1 fruit fly cellular context compared by ENCODE assay signal in the genomic region with DNA sequence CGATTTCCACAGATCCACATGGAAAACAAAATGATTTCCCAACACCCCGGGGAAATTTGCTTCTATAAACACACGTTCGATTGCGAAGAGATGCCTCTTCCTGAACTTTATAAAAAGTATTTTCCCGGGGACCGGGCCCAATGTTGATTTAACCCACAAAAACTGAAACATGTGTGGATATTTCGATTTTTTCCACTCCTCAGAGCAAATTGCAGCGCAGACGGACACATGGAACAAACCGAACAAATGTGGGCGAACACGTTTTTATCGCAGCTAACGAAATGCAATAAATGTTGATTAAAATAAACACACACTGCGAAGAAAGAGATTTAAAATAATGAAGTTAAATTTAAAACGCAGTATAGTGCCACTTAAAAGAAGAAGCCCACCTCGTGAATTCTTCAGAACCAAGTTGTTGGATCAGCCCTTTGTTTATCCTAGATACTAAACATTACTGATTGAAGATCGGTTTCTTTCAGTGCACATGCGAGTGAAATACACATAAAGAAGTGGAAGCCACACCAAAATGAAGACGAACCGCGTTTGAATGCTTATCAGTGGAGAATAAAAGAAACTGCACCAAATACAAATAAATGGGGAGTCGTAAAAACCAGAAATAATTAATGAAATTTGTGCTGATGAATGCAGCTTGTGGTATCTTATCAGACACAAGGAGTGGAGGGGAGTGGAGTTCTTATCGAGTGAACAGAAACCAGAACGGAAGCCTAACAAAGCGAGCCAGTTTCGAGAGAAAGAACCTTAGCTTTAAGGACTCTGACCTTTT.
TF ChIP-seq lines count a peak whose summit lies in the region.

No protein-coding gene starts in this region.

TF ChIP-seq in whole organism, embryonic, 481 proteins besides CTCF, POLR2A, EP300 and RAD21 (continued from another document and continues in another):
- TF ChIP-seq ems (GFP tag; optimal IDR thresholded peaks at IDR 0.05; lab: Kevin White, UChicago) = peak; percentile 79
- TF ChIP-seq CG16863 (GFP tag; optimal IDR thresholded peaks at IDR 0.05; lab: Kevin White, UChicago) = peak; percentile 78
- peak; percentile 71 for TF ChIP-seq CG34422 (GFP tag; IDR thresholded peaks at IDR 0.05; lab: Robert Waterston, UW)
- TF ChIP-seq CG12659 (GFP tag; optimal IDR thresholded peaks at IDR 0.05; lab: Kevin White, UChicago) = peak; percentile 66
- TF ChIP-seq Rfx (GFP tag; IDR thresholded peaks at IDR 0.05; lab: Robert Waterston, UW) = peak; percentile 58
- peak; percentile 71; the same call in 1 of the 2 replicates for TF ChIP-seq CG14014 (GFP tag; IDR thresholded peaks at IDR 0.05; lab: Robert Waterston, UW)
- TF ChIP-seq Dp (GFP tag; optimal IDR thresholded peaks at IDR 0.05; lab: Kevin White, UChicago) = no peak
- TF ChIP-seq HLH3B (GFP tag; IDR thresholded peaks at IDR 0.05; lab: Robert Waterston, UW) = peak; percentile 86
- peak; percentile 58 for TF ChIP-seq Fer1 (GFP tag; optimal IDR thresholded peaks at IDR 0.05; lab: Kevin White, UChicago)
- peak; percentile 80 for TF ChIP-seq E2f1 (GFP tag; IDR thresholded peaks at IDR 0.05; lab: Robert Waterston, UW)
- TF ChIP-seq CG10274 (GFP tag; optimal IDR thresholded peaks at IDR 0.05; lab: Kevin White, UChicago) = peak; percentile 43
- TF ChIP-seq CG12744 (GFP tag; optimal IDR thresholded peaks at IDR 0.05; lab: Kevin White, UChicago) = peak; percentile 62
- TF ChIP-seq CG10959 (GFP tag; IDR thresholded peaks at IDR 0.05; lab: Robert Waterston, UW) = peak; percentile 44; the same call in 1 of the 2 replicates
- no peak for TF ChIP-seq CG34376 (GFP tag; optimal IDR thresholded peaks at IDR 0.05; lab: Kevin White, UChicago)
- peak; percentile 81 for TF ChIP-seq nerfin-1 (tag; optimal IDR thresholded peaks at IDR 0.05; lab: Kevin White, UChicago)
- TF ChIP-seq ken (GFP tag; IDR thresholded peaks at IDR 0.05; lab: Robert Waterston, UW) = peak; percentile 91
- no peak for TF ChIP-seq ham (GFP tag; IDR thresholded peaks at IDR 0.05; lab: Robert Waterston, UW)
- TF ChIP-seq Jarid2 (GFP tag; optimal IDR thresholded peaks at IDR 0.05; lab: Kevin White, UChicago) = peak; percentile 49
- TF ChIP-seq ewg (GFP tag; optimal IDR thresholded peaks at IDR 0.05; lab: Kevin White, UChicago) = peak; percentile 81
- no peak for TF ChIP-seq Trl (optimal IDR thresholded peaks at IDR 0.05; lab: Kevin White, UChicago)
- peak; percentile 73 for TF ChIP-seq Trl (GFP tag; optimal IDR thresholded peaks at IDR 0.05; lab: Kevin White, UChicago)
- peak; percentile 49 for TF ChIP-seq TFAM (GFP tag; optimal IDR thresholded peaks at IDR 0.05; lab: Kevin White, UChicago)
- peak; percentile 74 for TF ChIP-seq sqz (GFP tag; optimal IDR thresholded peaks at IDR 0.05; lab: Kevin White, UChicago)
- TF ChIP-seq CG11085 (GFP tag; IDR thresholded peaks at IDR 0.05; lab: Robert Waterston, UW) = no peak
- peak; percentile 85 for TF ChIP-seq CG12391 (tag; optimal IDR thresholded peaks at IDR 0.05; lab: Kevin White, UChicago)
- TF ChIP-seq CG15073 (GFP tag; optimal IDR thresholded peaks at IDR 0.05; lab: Kevin White, UChicago) = peak; percentile 2
- TF ChIP-seq toy (GFP tag; IDR thresholded peaks at IDR 0.05; lab: Robert Waterston, UW) = peak; percentile 28; the same call in 1 of the 2 replicates
- peak; percentile 64 for TF ChIP-seq pb (GFP tag; optimal IDR thresholded peaks at IDR 0.05; lab: Kevin White, UChicago)
- TF ChIP-seq Max (GFP tag; optimal IDR thresholded peaks at IDR 0.05; lab: Kevin White, UChicago) = peak; percentile 69
- TF ChIP-seq bsh (GFP tag; optimal IDR thresholded peaks at IDR 0.05; lab: Kevin White, UChicago) = peak in 1 of 2 experiments; percentile 91
- TF ChIP-seq CG2875 (GFP tag; optimal IDR thresholded peaks at IDR 0.05; lab: Kevin White, UChicago) = peak; percentile 85
- no peak for TF ChIP-seq CG14860 (GFP tag; IDR thresholded peaks at IDR 0.05; lab: Robert Waterston, UW; ENCODE audit: partially characterized antibody)
- peak; percentile 87 for TF ChIP-seq ATbp (GFP tag; optimal IDR thresholded peaks at IDR 0.05; lab: Kevin White, UChicago)
- TF ChIP-seq dati (GFP tag; IDR thresholded peaks at IDR 0.05; lab: Robert Waterston, UW) = peak; percentile 84
- TF ChIP-seq CG6175 (GFP tag; IDR thresholded peaks at IDR 0.05; lab: Robert Waterston, UW) = no peak
- peak; percentile 81 for TF ChIP-seq ranshi (GFP tag; IDR thresholded peaks at IDR 0.05; lab: Robert Waterston, UW)
- peak; percentile 76 for TF ChIP-seq CG17802 (tag; optimal IDR thresholded peaks at IDR 0.05; lab: Kevin White, UChicago)
- peak; percentile 2 for TF ChIP-seq stwl (tag; optimal IDR thresholded peaks at IDR 0.05; lab: Kevin White, UChicago)
- peak; percentile 76 for TF ChIP-seq chn (GFP tag; optimal IDR thresholded peaks at IDR 0.05; lab: Kevin White, UChicago)
- TF ChIP-seq CG10462 (GFP tag; optimal IDR thresholded peaks at IDR 0.05; lab: Kevin White, UChicago) = peak; percentile 72
- peak; percentile 23 for TF ChIP-seq CG10543 (GFP tag; optimal IDR thresholded peaks at IDR 0.05; lab: Kevin White, UChicago)
- peak; percentile 73 for TF ChIP-seq jing (GFP tag; optimal IDR thresholded peaks at IDR 0.05; lab: Kevin White, UChicago)
- TF ChIP-seq gsb-n (tag; optimal IDR thresholded peaks at IDR 0.05; lab: Kevin White, UChicago) = peak; percentile 80
- peak; percentile 75 for TF ChIP-seq Atf3 (GFP tag; optimal IDR thresholded peaks at IDR 0.05; lab: Kevin White, UChicago)
- peak; percentile 17 for TF ChIP-seq YL-1 (GFP tag; optimal IDR thresholded peaks at IDR 0.05; lab: Kevin White, UChicago)
- peak; percentile 43 for TF ChIP-seq BtbVII (GFP tag; optimal IDR thresholded peaks at IDR 0.05; lab: Kevin White, UChicago)
- peak; percentile 28 for TF ChIP-seq org-1 (GFP tag; optimal IDR thresholded peaks at IDR 0.05; lab: Kevin White, UChicago)
- TF ChIP-seq gro (GFP tag; optimal IDR thresholded peaks at IDR 0.05; lab: Kevin White, UChicago) = peak; percentile 1
- TF ChIP-seq CG8765 (GFP tag; IDR thresholded peaks at IDR 0.05; lab: Robert Waterston, UW) = no peak
- peak; percentile 68 for TF ChIP-seq CG14050 (GFP tag; IDR thresholded peaks at IDR 0.05; lab: Robert Waterston, UW)
- peak; percentile 54 for TF ChIP-seq CG18599 (GFP tag; optimal IDR thresholded peaks at IDR 0.05; lab: Kevin White, UChicago)
- peak; percentile 22 for TF ChIP-seq CG3838 (GFP tag; optimal IDR thresholded peaks at IDR 0.05; lab: Kevin White, UChicago)
- TF ChIP-seq Sox102F (GFP tag; optimal IDR thresholded peaks at IDR 0.05; lab: Kevin White, UChicago) = peak; percentile 94
- TF ChIP-seq CG11695 (GFP tag; IDR thresholded peaks at IDR 0.05; lab: Robert Waterston, UW) = peak; percentile 69
- TF ChIP-seq CG7928 (GFP tag; optimal IDR thresholded peaks at IDR 0.05; lab: Kevin White, UChicago) = no peak
- TF ChIP-seq CG17385 (GFP tag; optimal IDR thresholded peaks at IDR 0.05; lab: Kevin White, UChicago) = peak; percentile 80
- peak; percentile 88 for TF ChIP-seq otp (GFP tag; IDR thresholded peaks at IDR 0.05; lab: Robert Waterston, UW)
- no peak for TF ChIP-seq Dip2 (GFP tag; IDR thresholded peaks at IDR 0.05; lab: Robert Waterston, UW)
- TF ChIP-seq so (GFP tag; IDR thresholded peaks at IDR 0.05; lab: Robert Waterston, UW) = peak; percentile 76; the same call in 2 of the 3 replicates
- TF ChIP-seq Xrp1 (GFP tag; IDR thresholded peaks at IDR 0.05; lab: Robert Waterston, UW) = peak; percentile 86
- no peak for TF ChIP-seq h (optimal IDR thresholded peaks at IDR 0.05; lab: Kevin White, UChicago)
- TF ChIP-seq Ets65A (GFP tag; lab: Kevin White, UChicago) = peak; percentile 97
- no peak for TF ChIP-seq Usf (GFP tag; optimal IDR thresholded peaks at IDR 0.05; lab: Kevin White, UChicago)
- peak; percentile 71 for TF ChIP-seq CG7357 (GFP tag; IDR thresholded peaks at IDR 0.05; lab: Robert Waterston, UW)
- TF ChIP-seq CG7556 (GFP tag; optimal IDR thresholded peaks at IDR 0.05; lab: Kevin White, UChicago) = peak; percentile 64
- no peak for TF ChIP-seq CG9932 (GFP tag; IDR thresholded peaks at IDR 0.05; lab: Robert Waterston, UW)
- no peak for TF ChIP-seq al (GFP tag; IDR thresholded peaks at IDR 0.05; lab: Robert Waterston, UW)
- TF ChIP-seq CG2202 (tag; optimal IDR thresholded peaks at IDR 0.05; lab: Kevin White, UChicago) = peak; percentile 76
- peak; percentile 45 for TF ChIP-seq Dek (tag; optimal IDR thresholded peaks at IDR 0.05; lab: Kevin White, UChicago)
- TF ChIP-seq CG11247 (GFP tag; IDR thresholded peaks at IDR 0.05; lab: Robert Waterston, UW) = peak; percentile 75
- peak; percentile 10 to 91 for TF ChIP-seq Hr51 (GFP tag; optimal IDR thresholded peaks at IDR 0.05; lab: Kevin White, UChicago)
- peak; percentile 93 for TF ChIP-seq dmrt99B (tag; optimal IDR thresholded peaks at IDR 0.05; lab: Kevin White, UChicago)
- TF ChIP-seq Bgb (GFP tag; IDR thresholded peaks at IDR 0.05; lab: Robert Waterston, UW; ENCODE audit: partially characterized antibody) = no peak
- peak; percentile 58 for TF ChIP-seq Oaz (GFP tag; IDR thresholded peaks at IDR 0.05; lab: Robert Waterston, UW)
- TF ChIP-seq sens (GFP tag; lab: Kevin White, UChicago) = peak; percentile 96
- TF ChIP-seq CG13424 (tag; optimal IDR thresholded peaks at IDR 0.05; lab: Kevin White, UChicago) = peak; percentile 84
- TF ChIP-seq chinmo (GFP tag; IDR thresholded peaks at IDR 0.05; lab: Robert Waterston, UW; ENCODE audit: partially characterized antibody) = no peak
- peak in 1 of 2 experiments; percentile 84 for TF ChIP-seq Eip74EF (GFP tag; optimal IDR thresholded peaks at IDR 0.05; lab: Kevin White, UChicago)
- TF ChIP-seq wek (GFP tag; optimal IDR thresholded peaks at IDR 0.05; lab: Kevin White, UChicago) = peak; percentile 42
- peak; percentile 12 for TF ChIP-seq grn (GFP tag; optimal IDR thresholded peaks at IDR 0.05; lab: Kevin White, UChicago)
- peak; percentile 61 to 79 for TF ChIP-seq dpn (GFP tag; optimal IDR thresholded peaks at IDR 0.05; lab: Kevin White, UChicago)
- TF ChIP-seq vvl (GFP tag; IDR thresholded peaks at IDR 0.05; lab: Robert Waterston, UW) = peak; percentile 96
- TF ChIP-seq CG4404 (GFP tag; IDR thresholded peaks at IDR 0.05; lab: Robert Waterston, UW) = peak; percentile 38; the same call in 1 of the 2 replicates
- peak; percentile 72 to 74 for TF ChIP-seq Pdp1 (GFP tag; optimal IDR thresholded peaks at IDR 0.05; lab: Kevin White, UChicago)
- no peak for TF ChIP-seq Dll (GFP tag; IDR thresholded peaks at IDR 0.05; lab: Robert Waterston, UW; ENCODE audit: partially characterized antibody)
- TF ChIP-seq Camta (GFP tag; optimal IDR thresholded peaks at IDR 0.05; lab: Kevin White, UChicago) = peak; percentile 82
- peak; percentile 80 to 86 for TF ChIP-seq chif (GFP tag; optimal IDR thresholded peaks at IDR 0.05; lab: Kevin White, UChicago)
- no peak for TF ChIP-seq D (optimal IDR thresholded peaks at IDR 0.05; lab: Kevin White, UChicago)
- peak; percentile 86 for TF ChIP-seq D (GFP tag; optimal IDR thresholded peaks at IDR 0.05; lab: Kevin White, UChicago)
- TF ChIP-seq CG18011 (GFP tag; optimal IDR thresholded peaks at IDR 0.05; lab: Kevin White, UChicago) = no peak
- no peak for TF ChIP-seq ash1 (GFP tag; optimal IDR thresholded peaks at IDR 0.05; lab: Kevin White, UChicago)
- TF ChIP-seq Ets97D (GFP tag; optimal IDR thresholded peaks at IDR 0.05; lab: Kevin White, UChicago) = peak; percentile 39
- peak; percentile 76 for TF ChIP-seq NfI (GFP tag; optimal IDR thresholded peaks at IDR 0.05; lab: Kevin White, UChicago)
- TF ChIP-seq mam (GFP tag; optimal IDR thresholded peaks at IDR 0.05; lab: Kevin White, UChicago) = peak; percentile 52
- TF ChIP-seq sr (GFP tag; IDR thresholded peaks at IDR 0.05; lab: Robert Waterston, UW) = peak; percentile 75
- TF ChIP-seq Neu2 (GFP tag; optimal IDR thresholded peaks at IDR 0.05; lab: Kevin White, UChicago; ENCODE audit: borderline replicate concordance) = no peak
- peak; percentile 14 for TF ChIP-seq MESR4 (GFP tag; optimal IDR thresholded peaks at IDR 0.05; lab: Kevin White, UChicago)
- peak; percentile 75 for TF ChIP-seq CG4707 (GFP tag; optimal IDR thresholded peaks at IDR 0.05; lab: Kevin White, UChicago)
- TF ChIP-seq CG30403 (GFP tag; optimal IDR thresholded peaks at IDR 0.05; lab: Kevin White, UChicago) = peak; percentile 77
- no peak for TF ChIP-seq pan (optimal IDR thresholded peaks at IDR 0.05; lab: Kevin White, UChicago)
- TF ChIP-seq pan (GFP tag; optimal IDR thresholded peaks at IDR 0.05 in 1 of 2, IDR thresholded peaks at IDR 0.05 in 1 of 2) = peak in 1 of 2 experiments; percentile 91
- TF ChIP-seq az2 (GFP tag; optimal IDR thresholded peaks at IDR 0.05; lab: Kevin White, UChicago) = peak; percentile 81
- TF ChIP-seq CHES-1-like (GFP tag; optimal IDR thresholded peaks at IDR 0.05; lab: Kevin White, UChicago) = peak; percentile 37
- peak; percentile 80 for TF ChIP-seq CG15269 (tag; optimal IDR thresholded peaks at IDR 0.05; lab: Kevin White, UChicago)
- no peak for TF ChIP-seq mirr (GFP tag; optimal IDR thresholded peaks at IDR 0.05; lab: Kevin White, UChicago)
- peak; percentile 39 for TF ChIP-seq kay (GFP tag; optimal IDR thresholded peaks at IDR 0.05; lab: Kevin White, UChicago)
- peak; percentile 84 for TF ChIP-seq CG1529 (GFP tag; optimal IDR thresholded peaks at IDR 0.05; lab: Kevin White, UChicago)
- no peak for TF ChIP-seq nom (GFP tag; optimal IDR thresholded peaks at IDR 0.05; lab: Kevin White, UChicago)
- TF ChIP-seq Dbx (GFP tag; IDR thresholded peaks at IDR 0.05; lab: Robert Waterston, UW) = no peak
- TF ChIP-seq Hey (tag; optimal IDR thresholded peaks at IDR 0.05; lab: Kevin White, UChicago) = no peak
- peak; percentile 70 for TF ChIP-seq repo (GFP tag; optimal IDR thresholded peaks at IDR 0.05; lab: Kevin White, UChicago)
- peak; percentile 72 for TF ChIP-seq CG6813 (GFP tag; optimal IDR thresholded peaks at IDR 0.05; lab: Kevin White, UChicago)
- TF ChIP-seq CG2889 (GFP tag; IDR thresholded peaks at IDR 0.05; lab: Robert Waterston, UW) = peak; percentile 40; the same call in 1 of the 3 replicates
- no peak for TF ChIP-seq ftz-f1 (GFP tag; optimal IDR thresholded peaks at IDR 0.05; lab: Kevin White, UChicago)
- peak; percentile 80 for TF ChIP-seq nau (GFP tag; optimal IDR thresholded peaks at IDR 0.05; lab: Kevin White, UChicago)
- TF ChIP-seq CG5245 (GFP tag; optimal IDR thresholded peaks at IDR 0.05; lab: Kevin White, UChicago) = peak; percentile 84
- TF ChIP-seq chm (GFP tag; IDR thresholded peaks at IDR 0.05; lab: Robert Waterston, UW) = peak; percentile 88
- TF ChIP-seq BEAF-32 (GFP tag; optimal IDR thresholded peaks at IDR 0.05; lab: Kevin White, UChicago) = no peak
- no peak for TF ChIP-seq pfk (GFP tag; optimal IDR thresholded peaks at IDR 0.05; lab: Kevin White, UChicago)
- peak; percentile 63 for TF ChIP-seq cato (GFP tag; optimal IDR thresholded peaks at IDR 0.05; lab: Kevin White, UChicago; ENCODE audit: borderline replicate concordance)
- TF ChIP-seq CG3726 (GFP tag; IDR thresholded peaks at IDR 0.05; lab: Robert Waterston, UW) = peak; percentile 80
- TF ChIP-seq Gsc (GFP tag; IDR thresholded peaks at IDR 0.05; lab: Robert Waterston, UW) = peak; percentile 53; the same call in 1 of the 2 replicates
